Worm (Caenorhabditis elegans): ENCODE data around the gene col-120.
A peak's percentile ranks its signal among the peaks of the same experiment; 100 is the strongest.
"Not testable (repeated sequence)": the region's sequence is repeated elsewhere in the genome, so short reads cannot be mapped to it uniquely, and the experiment has no call there.

Gene col-120

DNA sequence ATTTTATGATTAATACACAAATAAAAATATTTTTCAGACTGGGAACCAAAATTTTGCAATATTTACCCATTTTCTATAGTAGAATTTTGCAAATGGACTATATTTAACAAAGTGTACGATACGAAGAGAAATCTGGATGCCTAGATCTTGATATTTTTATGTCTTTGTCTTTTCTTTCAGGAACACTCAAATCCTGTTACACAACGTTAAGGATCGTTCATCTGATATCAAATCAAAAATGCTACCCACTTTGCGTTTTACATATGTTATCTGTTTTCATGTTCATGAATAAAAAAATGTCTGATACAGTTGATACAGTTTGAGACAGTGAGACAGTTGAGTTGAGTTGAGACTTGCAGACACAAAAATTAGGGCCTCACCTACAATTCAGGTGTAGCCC is 34.7 kb upstream of the col-120 start, which contains the start of gene F49C12.1:
F49C12.1 (minus strand) TSS at position 70 of the 400 bp plus-strand sequence.
- no peak for TF ChIP-seq ceh-13 (GFP tag; optimal IDR thresholded peaks at IDR 0.05)
- TF ChIP-seq ceh-36 (tag; optimal IDR thresholded peaks at IDR 0.05) = no peak
- TF ChIP-seq aly-1 (tag; optimal IDR thresholded peaks at IDR 0.05) = no peak
- no peak for TF ChIP-seq flt-1 (GFP tag; IDR thresholded peaks at IDR 0.05)
- TF ChIP-seq F13C5.2 (tag; optimal IDR thresholded peaks at IDR 0.05) = no peak
- no peak for TF ChIP-seq sea-1 (GFP tag; conservative IDR thresholded peaks at IDR 0.05)
- TF ChIP-seq hmbx-1 (tag; optimal IDR thresholded peaks at IDR 0.05) = no peak
- no peak for TF ChIP-seq tra-4 (tag; optimal IDR thresholded peaks at IDR 0.05)
- no peak for TF ChIP-seq hmg-4 (GFP tag; optimal IDR thresholded peaks at IDR 0.05)
- TF ChIP-seq tbx-37 (GFP tag; conservative IDR thresholded peaks at IDR 0.05) = no peak
- no peak for TF ChIP-seq pes-1 (GFP tag; IDR thresholded peaks at IDR 0.05)
- no peak for TF ChIP-seq ama-1 (optimal IDR thresholded peaks at IDR 0.05)
- TF ChIP-seq tbx-11 (GFP tag; IDR thresholded peaks at IDR 0.05) = no peak

ce11 chrIV:9293825-9294224 is 32.2 kb upstream of the col-120 start, which contains the start of gene nhr-264:
Gene nhr-264 (minus strand): TSS chrIV:9293925.
- not testable (repeated sequence) for TF ChIP-seq hnd-1 (tag; optimal IDR thresholded peaks at IDR 0.05); aly-1 (tag; optimal IDR thresholded peaks at IDR 0.05); sea-1 (GFP tag; conservative IDR thresholded peaks at IDR 0.05)

- TF ChIP-seq flt-1 (GFP tag; IDR thresholded peaks at IDR 0.05) = no peak
- no peak for TF ChIP-seq ceh-13 (GFP tag; optimal IDR thresholded peaks at IDR 0.05)
- no peak for TF ChIP-seq tbx-37 (GFP tag; conservative IDR thresholded peaks at IDR 0.05)
- TF ChIP-seq tbx-11 (GFP tag; IDR thresholded peaks at IDR 0.05) = no peak
- TF ChIP-seq ceh-36 (tag; optimal IDR thresholded peaks at IDR 0.05) = no peak
- TF ChIP-seq aly-1 (tag; optimal IDR thresholded peaks at IDR 0.05) = no peak
- no peak for TF ChIP-seq pes-1 (GFP tag; IDR thresholded peaks at IDR 0.05)
These were observed 28.0 kb upstream of the col-120 start for ce11 chrIV:9289635-9290034.

DNA sequence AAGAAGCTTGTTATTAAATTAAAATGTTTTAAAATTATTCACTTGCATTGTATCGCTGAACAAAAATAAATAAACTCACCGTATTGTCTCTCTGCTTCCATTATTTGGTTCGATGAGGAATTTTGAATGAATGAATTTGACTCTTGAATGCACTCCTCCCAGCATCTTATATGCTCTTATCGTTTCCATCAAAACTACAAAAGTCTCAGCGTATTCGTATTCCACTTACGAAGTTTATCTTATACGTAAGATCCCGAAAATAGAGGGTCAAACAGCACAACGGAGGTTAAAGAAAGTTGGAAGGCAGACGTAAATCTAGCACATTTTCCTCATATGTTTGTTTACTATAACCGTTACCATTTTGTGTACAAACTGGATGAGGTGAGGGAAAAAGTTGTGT is 24.7 kb upstream of the col-120 start, which contains the start of gene nhr-267:
nhr-267 (minus strand) TSS at position 101 of the 400 bp plus-strand sequence.
- TF ChIP-seq hmg-4 (GFP tag; optimal IDR thresholded peaks at IDR 0.05); ets-7 (tag; optimal IDR thresholded peaks at IDR 0.05); sea-1 (GFP tag; conservative IDR thresholded peaks at IDR 0.05): not testable (repeated sequence)

- no peak for TF ChIP-seq sea-1 (GFP tag; conservative IDR thresholded peaks at IDR 0.05)
- no peak for TF ChIP-seq ets-7 (tag; optimal IDR thresholded peaks at IDR 0.05)
- TF ChIP-seq ama-1 (optimal IDR thresholded peaks at IDR 0.05) = no peak
- TF ChIP-seq F13C5.2 (tag; optimal IDR thresholded peaks at IDR 0.05) = no peak
- TF ChIP-seq aly-1 (tag; optimal IDR thresholded peaks at IDR 0.05) = no peak
- no peak for TF ChIP-seq hmbx-1 (tag; optimal IDR thresholded peaks at IDR 0.05)
- TF ChIP-seq ceh-36 (tag; optimal IDR thresholded peaks at IDR 0.05) = no peak
- TF ChIP-seq hnd-1 (tag; optimal IDR thresholded peaks at IDR 0.05) = no peak
- no peak for TF ChIP-seq ceh-13 (GFP tag; optimal IDR thresholded peaks at IDR 0.05)
- no peak for TF ChIP-seq B0310.2 (tag; optimal IDR thresholded peaks at IDR 0.05)
- TF ChIP-seq tbx-11 (GFP tag; IDR thresholded peaks at IDR 0.05) = no peak
- TF ChIP-seq hmg-4 (GFP tag; optimal IDR thresholded peaks at IDR 0.05) = no peak
- no peak for TF ChIP-seq tra-4 (tag; optimal IDR thresholded peaks at IDR 0.05)
- no peak for TF ChIP-seq flt-1 (GFP tag; IDR thresholded peaks at IDR 0.05)
- no peak for TF ChIP-seq scrt-1 (GFP tag; IDR thresholded peaks at IDR 0.05)
These were observed 12.5 kb upstream of the col-120 start, which contains the start of gene nmy-3 for ce11 chrIV:9274008-9274529. Gene nmy-3 (plus strand): TSS chrIV:9274479.

- TF ChIP-seq ceh-13 (GFP tag; optimal IDR thresholded peaks at IDR 0.05) (no peak), flt-1 (GFP tag; IDR thresholded peaks at IDR 0.05) (no peak), hnd-1 (tag; optimal IDR thresholded peaks at IDR 0.05) (no peak), F13C5.2 (tag; optimal IDR thresholded peaks at IDR 0.05) (no peak), ets-7 (tag; optimal IDR thresholded peaks at IDR 0.05) (no peak), pes-1 (GFP tag; IDR thresholded peaks at IDR 0.05) (no peak), ceh-36 (tag; optimal IDR thresholded peaks at IDR 0.05) (no peak), B0310.2 (tag; optimal IDR thresholded peaks at IDR 0.05) (no peak), tra-4 (tag; optimal IDR thresholded peaks at IDR 0.05) (no peak), tbx-37 (GFP tag; conservative IDR thresholded peaks at IDR 0.05) (no peak)
These were observed 8.2 kb upstream of the col-120 start, which contains the start of gene flh-3 for ce11 chrIV:9269796-9270195. Gene flh-3 (plus strand): TSS chrIV:9270096.

ce11 chrIV:9268916-9269315 is 7.3 kb upstream of the col-120 start:
- TF ChIP-seq B0310.2 (tag; optimal IDR thresholded peaks at IDR 0.05) (no peak), hnd-1 (tag; optimal IDR thresholded peaks at IDR 0.05) (no peak), sea-1 (GFP tag; conservative IDR thresholded peaks at IDR 0.05) (no peak; the same call in 1 of the 2 replicates), ceh-13 (GFP tag; optimal IDR thresholded peaks at IDR 0.05) (no peak), F13C5.2 (tag; optimal IDR thresholded peaks at IDR 0.05) (no peak), flt-1 (GFP tag; IDR thresholded peaks at IDR 0.05) (peak; percentile 58), aly-1 (tag; optimal IDR thresholded peaks at IDR 0.05) (peak; percentile 77), ama-1 (optimal IDR thresholded peaks at IDR 0.05) (no peak), ets-7 (tag; optimal IDR thresholded peaks at IDR 0.05) (no peak), hmbx-1 (tag; optimal IDR thresholded peaks at IDR 0.05) (no peak), ceh-36 (tag; optimal IDR thresholded peaks at IDR 0.05) (no peak), tbx-37 (GFP tag; conservative IDR thresholded peaks at IDR 0.05) (no peak), tra-4 (tag; optimal IDR thresholded peaks at IDR 0.05) (no peak), pes-1 (GFP tag; IDR thresholded peaks at IDR 0.05) (no peak), scrt-1 (GFP tag; IDR thresholded peaks at IDR 0.05) (peak; percentile 67; the same call in 1 of the 2 replicates), hmg-4 (GFP tag; optimal IDR thresholded peaks at IDR 0.05) (no peak), tbx-11 (GFP tag; IDR thresholded peaks at IDR 0.05) (no peak)

DNA sequence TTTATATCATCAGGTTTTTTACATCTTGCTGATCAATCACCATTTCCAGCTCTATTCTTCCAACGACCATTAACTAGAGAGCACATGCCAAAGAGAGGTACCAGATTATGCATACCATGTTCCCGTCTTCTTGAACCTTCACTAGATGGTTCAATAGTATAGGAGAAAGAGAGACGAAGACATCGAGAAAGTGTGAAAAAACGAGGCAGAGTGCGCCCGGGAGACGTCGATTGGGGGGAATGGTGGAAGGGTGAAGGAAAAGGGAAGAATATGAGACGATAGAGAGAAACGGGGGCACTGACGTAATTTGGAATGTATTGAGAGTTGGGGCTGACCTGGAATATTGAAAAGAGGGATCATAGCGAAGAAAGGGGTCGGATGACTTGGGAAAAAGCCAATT is 6.0 kb upstream of the col-120 start:
- TF ChIP-seq flt-1 (GFP tag; IDR thresholded peaks at IDR 0.05) = no peak
- TF ChIP-seq hnd-1 (tag; optimal IDR thresholded peaks at IDR 0.05) = no peak
- peak; percentile 72 for TF ChIP-seq hmg-4 (GFP tag; optimal IDR thresholded peaks at IDR 0.05)
- TF ChIP-seq hmbx-1 (tag; optimal IDR thresholded peaks at IDR 0.05) = no peak
- TF ChIP-seq pes-1 (GFP tag; IDR thresholded peaks at IDR 0.05) = 0 out of 2 replicates have a peak, but pooled peaks have one; percentile 13
- no peak for TF ChIP-seq aly-1 (tag; optimal IDR thresholded peaks at IDR 0.05)
